Worm (Caenorhabditis elegans) whole organism, L4/young adult: Measurements from ENCODE around the gene T26A5.8.

Experiments used
- W03F9.2 ChIP-seq: fragments of 150-350 bp; optimal IDR thresholded peaks from 2 replicates; lab custom pipeline; 2014; ENCODE audit warnings: missing biosample characterization, missing genetic modification characterization
- dao-5 ChIP-seq: sonication (generic microtip); optimal IDR thresholded peaks from 2 replicates; lab custom pipeline; 2016; ENCODE audit warnings: missing genotype, missing genetic modification characterization, moderate library complexity, missing compliant biosample characterization
- him-1 ChIP-seq: sonication (generic microtip); optimal IDR thresholded peaks from 2 replicates; lab custom pipeline; 2016; ENCODE audit warnings: missing genotype, missing genetic modification reagents, missing genetic modification characterization, missing compliant biosample characterization

- TF ChIP-seq W03F9.2 (tag; lab: Kevin White, UChicago) (no peak), dao-5 (no peak), him-1 (no peak)
These were observed 36.4 kb upstream of the T26A5.8 start for ce11 chrIII:6499102-6499501.
